Worm (Caenorhabditis elegans): ENCODE measurements around the gene clc-19.

DNA sequence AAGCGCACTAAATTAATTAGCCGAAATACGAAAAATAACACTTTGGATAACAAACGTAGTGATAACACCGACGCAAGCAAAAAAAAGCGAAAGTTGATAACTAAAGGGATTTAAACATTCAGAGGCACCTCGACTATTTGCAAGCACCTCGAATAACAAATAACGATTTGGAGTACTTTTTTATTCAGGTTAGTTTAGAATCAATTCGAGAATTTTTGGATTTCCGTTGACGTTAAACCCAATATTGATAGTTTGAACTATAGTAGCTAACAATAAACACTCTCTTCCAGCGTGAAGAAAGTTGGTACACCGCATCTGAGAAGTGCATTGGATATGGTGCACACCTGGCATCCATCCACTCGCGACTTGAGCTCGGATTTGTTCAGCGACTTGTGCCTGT is 48.1 kb downstream of the clc-19 start:
- TF ChIP-seq C16A3.4 (tag; optimal IDR thresholded peaks at IDR 0.05) (no peak), fos-1 (tag; optimal IDR thresholded peaks at IDR 0.05) (no peak), lin-15B (tag; optimal IDR thresholded peaks at IDR 0.05) (no peak)
